Worm (Caenorhabditis elegans) whole organism, midembryonic: ENCODE measurements around the gene cah-4.

ENCODE experiments used
- T22C8.4 ChIP-seq: fragments of 200-800 bp; sonication (Bioruptor generic); IDR thresholded peaks from 2 replicates; pipeline ENCODE4 v1.3.6; 2022; ENCODE audit warnings: missing genetic modification characterization, missing compliant biosample characterization
- cog-1 ChIP-seq: sonication (generic microtip); optimal IDR thresholded peaks from 2 replicates; lab custom pipeline; 2016; ENCODE audit warnings: missing genetic modification characterization, missing compliant biosample characterization
- flt-1 ChIP-seq: fragments of 200-800 bp; sonication (Bioruptor generic); IDR thresholded peaks from 2 replicates; pipeline ENCODE4 v1.3.6; 2022; ENCODE audit warnings: missing genetic modification characterization, missing compliant biosample characterization
- klf-2 ChIP-seq: fragments of 200-800 bp; sonication (Bioruptor generic); conservative IDR thresholded peaks from 2 replicates; pipeline ENCODE4 v1.3.6; 2022; ENCODE audit warnings: missing genetic modification reagents, missing genetic modification characterization, missing compliant biosample characterization
- med-1 ChIP-seq: sonication (generic microtip); optimal IDR thresholded peaks from 2 replicates; lab custom pipeline; 2017; ENCODE audit warnings: missing genetic modification characterization, mild to moderate bottlenecking, missing compliant biosample characterization, antibody characterized with exemption, missing genetic modification reagents; ENCODE audit not compliant: insufficient read depth
- ref-1 ChIP-seq: fragments of 200-800 bp; sonication (Bioruptor generic); conservative IDR thresholded peaks from 2 replicates; pipeline ENCODE4 v1.3.6; 2022; ENCODE audit warnings: missing genetic modification reagents, missing genetic modification characterization, missing compliant biosample characterization
- tab-1 ChIP-seq: fragments of 200-800 bp; sonication (Bioruptor generic); IDR thresholded peaks from 2 replicates; pipeline ENCODE4 v1.3.6; 2022; ENCODE audit warnings: missing genetic modification characterization, missing compliant biosample characterization
- ztf-23 ChIP-seq: fragments of 200-800 bp; sonication (Bioruptor generic); IDR thresholded peaks from 2 replicates; pipeline ENCODE4 v1.3.6; 2022; ENCODE audit warnings: missing genetic modification reagents, missing genetic modification characterization, missing compliant biosample characterization
- ztf-29 ChIP-seq: fragments of 200-800 bp; sonication (Bioruptor generic); IDR thresholded peaks from 2 replicates; pipeline ENCODE4 v1.3.6; 2022; ENCODE audit warnings: missing genetic modification reagents, missing genetic modification characterization, missing compliant biosample characterization

The cah-4 gene

ce11 chrX:13542236-13542635, at the start of gene cah-4:
Gene cah-4 (plus strand): TSS chrX:13542574.
- TF ChIP-seq cog-1 (tag; lab: Kevin White, UChicago) = no peak
- no peak for TF ChIP-seq med-1 (GFP tag; lab: Kevin White, UChicago)
- TF ChIP-seq tab-1 (GFP tag; lab: Robert Waterston, UW) = no peak
- TF ChIP-seq ref-1 (GFP tag; lab: Robert Waterston, UW) = no peak
- no peak for TF ChIP-seq klf-2 (GFP tag; lab: Robert Waterston, UW)

- TF ChIP-seq flt-1 (GFP tag; lab: Robert Waterston, UW) (no peak), ref-1 (GFP tag; lab: Robert Waterston, UW) (no peak), ztf-29 (GFP tag; lab: Robert Waterston, UW) (no peak), klf-2 (GFP tag; lab: Robert Waterston, UW) (no peak), ztf-23 (GFP tag; lab: Robert Waterston, UW) (no peak), med-1 (GFP tag; lab: Kevin White, UChicago) (no peak), cog-1 (tag; lab: Kevin White, UChicago) (no peak), T22C8.4 (GFP tag; lab: Robert Waterston, UW) (no peak), tab-1 (GFP tag; lab: Robert Waterston, UW) (no peak)
Measured at ce11 chrX:13493762-13494161, 48.6 kb upstream of the cah-4 start.

ce11 chrX:13499098-13499497, 43.3 kb upstream of the cah-4 start:
- TF ChIP-seq ztf-23 (GFP tag; lab: Robert Waterston, UW) (no peak), ztf-29 (GFP tag; lab: Robert Waterston, UW) (no peak), med-1 (GFP tag; lab: Kevin White, UChicago) (no peak), T22C8.4 (GFP tag; lab: Robert Waterston, UW) (no peak), flt-1 (GFP tag; lab: Robert Waterston, UW) (no peak), klf-2 (GFP tag; lab: Robert Waterston, UW) (no peak)

- TF ChIP-seq med-1 (GFP tag; lab: Kevin White, UChicago) (no peak), ztf-23 (GFP tag; lab: Robert Waterston, UW) (no peak), cog-1 (tag; lab: Kevin White, UChicago) (no peak), tab-1 (GFP tag; lab: Robert Waterston, UW) (no peak), T22C8.4 (GFP tag; lab: Robert Waterston, UW) (no peak), flt-1 (GFP tag; lab: Robert Waterston, UW) (no peak), ref-1 (GFP tag; lab: Robert Waterston, UW) (no peak), klf-2 (GFP tag; lab: Robert Waterston, UW) (no peak), ztf-29 (GFP tag; lab: Robert Waterston, UW) (no peak)
Measured at ce11 chrX:13499923-13500322, 42.5 kb upstream of the cah-4 start.

- no peak for TF ChIP-seq flt-1 (GFP tag; lab: Robert Waterston, UW)
- TF ChIP-seq cog-1 (tag; lab: Kevin White, UChicago) = no peak
- TF ChIP-seq klf-2 (GFP tag; lab: Robert Waterston, UW) = no peak
- TF ChIP-seq T22C8.4 (GFP tag; lab: Robert Waterston, UW) = no peak
- no peak for TF ChIP-seq ztf-29 (GFP tag; lab: Robert Waterston, UW)
- TF ChIP-seq tab-1 (GFP tag; lab: Robert Waterston, UW) = no peak
- TF ChIP-seq med-1 (GFP tag; lab: Kevin White, UChicago) = no peak
- no peak for TF ChIP-seq ztf-23 (GFP tag; lab: Robert Waterston, UW)
- no peak for TF ChIP-seq ref-1 (GFP tag; lab: Robert Waterston, UW)
Measured at ce11 chrX:13500568-13500967, 41.8 kb upstream of the cah-4 start, which contains the start of gene sad-1. Gene sad-1 (minus strand): TSS chrX:13500668.

ce11 chrX:13502282-13502681, 40.1 kb upstream of the cah-4 start:
- TF ChIP-seq cog-1 (tag; lab: Kevin White, UChicago) (peak; percentile 17), med-1 (GFP tag; lab: Kevin White, UChicago) (no peak), tab-1 (GFP tag; lab: Robert Waterston, UW) (no peak), T22C8.4 (GFP tag; lab: Robert Waterston, UW) (no peak), klf-2 (GFP tag; lab: Robert Waterston, UW) (no peak), ztf-23 (GFP tag; lab: Robert Waterston, UW) (peak; percentile 34; the same call in 1 of the 2 replicates), ref-1 (GFP tag; lab: Robert Waterston, UW) (no peak), flt-1 (GFP tag; lab: Robert Waterston, UW) (no peak)

ce11 chrX:13503839-13504238, 38.5 kb upstream of the cah-4 start:
- TF ChIP-seq tab-1 (GFP tag; lab: Robert Waterston, UW) (no peak), flt-1 (GFP tag; lab: Robert Waterston, UW) (peak; percentile 19; the same call in 1 of the 2 replicates), ref-1 (GFP tag; lab: Robert Waterston, UW) (no peak), med-1 (GFP tag; lab: Kevin White, UChicago) (no peak), ztf-23 (GFP tag; lab: Robert Waterston, UW) (no peak), cog-1 (tag; lab: Kevin White, UChicago) (no peak)

- TF ChIP-seq ztf-23 (GFP tag; lab: Robert Waterston, UW) (no peak), ztf-29 (GFP tag; lab: Robert Waterston, UW) (no peak), ref-1 (GFP tag; lab: Robert Waterston, UW) (no peak), T22C8.4 (GFP tag; lab: Robert Waterston, UW) (no peak), med-1 (GFP tag; lab: Kevin White, UChicago) (no peak), flt-1 (GFP tag; lab: Robert Waterston, UW) (no peak), klf-2 (GFP tag; lab: Robert Waterston, UW) (no peak), cog-1 (tag; lab: Kevin White, UChicago) (no peak)
Measured at ce11 chrX:13505201-13505600, 37.2 kb upstream of the cah-4 start.

ce11 chrX:13506043-13506442, 36.3 kb upstream of the cah-4 start:
- TF ChIP-seq ztf-23 (GFP tag; lab: Robert Waterston, UW) (no peak), med-1 (GFP tag; lab: Kevin White, UChicago) (no peak), T22C8.4 (GFP tag; lab: Robert Waterston, UW) (no peak), ztf-29 (GFP tag; lab: Robert Waterston, UW) (no peak), klf-2 (GFP tag; lab: Robert Waterston, UW) (no peak), flt-1 (GFP tag; lab: Robert Waterston, UW) (no peak), cog-1 (tag; lab: Kevin White, UChicago) (no peak), ref-1 (GFP tag; lab: Robert Waterston, UW) (no peak), tab-1 (GFP tag; lab: Robert Waterston, UW) (no peak)
